Worm (Caenorhabditis elegans) whole organism, L4 larva: ENCODE data around the gene F26F4.9.

Experiments used
- D1046.2 ChIP-seq: fragments of 200-800 bp; sonication (Bioruptor generic); IDR thresholded peaks from 2 replicates; pipeline ENCODE4 v1.3.6; 2022; ENCODE audit warnings: missing genetic modification characterization, missing compliant biosample characterization
- F26F4.8 ChIP-seq: fragments of 200-800 bp; sonication (Bioruptor generic); conservative IDR thresholded peaks from 2 replicates; pipeline ENCODE4 v1.3.6; 2022; ENCODE audit warnings: missing genetic modification characterization, missing compliant biosample characterization
- F44E2.7 ChIP-seq: fragments of 200-800 bp; sonication (Bioruptor generic); IDR thresholded peaks from 2 replicates; pipeline ENCODE4 v2.1.2; 2022; ENCODE audit warnings: missing genetic modification characterization, missing compliant biosample characterization
- T20F7.1 ChIP-seq: fragments of 200-800 bp; sonication (Bioruptor generic); optimal IDR thresholded peaks from 2 replicates; lab custom pipeline; 2018; ENCODE audit warnings: mild to moderate bottlenecking, missing genetic modification characterization, missing compliant biosample characterization
- T26A8.4 ChIP-seq: fragments of 200-800 bp; sonication (Bioruptor generic); IDR thresholded peaks from 2 replicates; pipeline ENCODE4 v1.3.6; 2022; ENCODE audit warnings: missing genetic modification characterization, missing compliant biosample characterization
- Y105C5A.15 ChIP-seq: fragments of 200-800 bp; sonication (Bioruptor generic); IDR thresholded peaks from 2 replicates; pipeline ENCODE4 v1.3.6; 2022; ENCODE audit warnings: missing genetic modification characterization, missing compliant biosample characterization
- Y75B8A.6 ChIP-seq: fragments of 200-800 bp; sonication (Bioruptor generic); IDR thresholded peaks from 2 replicates; pipeline ENCODE4 v1.3.6; 2022; ENCODE audit warnings: missing genetic modification reagents, missing genetic modification characterization, missing compliant biosample characterization
- ZK546.5 ChIP-seq, 2 experiments: sonication (generic microtip); optimal IDR thresholded peaks; 2 replicates each; lab custom pipeline; 2017; ENCODE audit warnings: missing biosample characterization in 2 of 2, missing genetic modification characterization in 2 of 2
- aha-1 ChIP-seq: fragments of 150-350 bp; peaks from one replicate; lab custom pipeline; 2014; ENCODE audit warnings: missing biosample characterization, missing genetic modification characterization
- aly-2 ChIP-seq: sonication (generic microtip); optimal IDR thresholded peaks from 2 replicates; lab custom pipeline; 2018; ENCODE audit warnings: missing biosample characterization, missing genetic modification characterization
- ama-1 ChIP-seq: fragments of 150-350 bp; optimal IDR thresholded peaks from 2 replicates; lab custom pipeline; 2014; ENCODE audit warnings: inconsistent platforms, mixed read lengths
- arid-1 ChIP-seq: fragments of 200-800 bp; sonication (Bioruptor generic); conservative IDR thresholded peaks from 2 replicates; pipeline ENCODE4 v1.3.6; 2022; ENCODE audit warnings: missing genetic modification reagents, missing genetic modification characterization, missing compliant biosample characterization
- attf-4 ChIP-seq: sonication (generic microtip); optimal IDR thresholded peaks from 3 replicates; lab custom pipeline; 2017; ENCODE audit warnings: missing biosample characterization, missing genetic modification characterization
- ceh-20 ChIP-seq: fragments of 200-800 bp; sonication (Bioruptor generic); IDR thresholded peaks from 2 replicates; pipeline ENCODE4 v1.3.6; 2022; ENCODE audit warnings: missing genetic modification reagents, missing genetic modification characterization, missing compliant biosample characterization
- ceh-44 ChIP-seq: fragments of 200-800 bp; sonication (Bioruptor generic); IDR thresholded peaks from 2 replicates; pipeline ENCODE4 v1.3.6; 2022; ENCODE audit warnings: missing genetic modification reagents, missing genetic modification characterization, missing compliant biosample characterization
- ceh-62 ChIP-seq: sonication (generic microtip); optimal IDR thresholded peaks from 2 replicates; lab custom pipeline; 2017; ENCODE audit warnings: missing biosample characterization, missing genetic modification characterization
- ces-1 ChIP-seq: fragments of 150-350 bp; sonication (generic microtip); optimal IDR thresholded peaks from 4 replicates; lab custom pipeline; 2014; ENCODE audit warnings: missing biosample characterization, missing genetic modification reagents, missing genetic modification characterization
- cey-2 ChIP-seq: sonication (generic microtip); optimal IDR thresholded peaks from 3 replicates; lab custom pipeline; 2017; ENCODE audit warnings: missing genetic modification characterization, mild to moderate bottlenecking, missing compliant biosample characterization, antibody characterized with exemption, borderline replicate concordance; ENCODE audit not compliant: insufficient read depth
- ctbp-1 ChIP-seq: fragments of 200-800 bp; sonication (Bioruptor generic); IDR thresholded peaks from 2 replicates; pipeline ENCODE4 v1.3.6; 2022; ENCODE audit warnings: missing genetic modification reagents, missing genetic modification characterization, missing compliant biosample characterization
- daf-19 ChIP-seq: fragments of 200-800 bp; sonication (Bioruptor generic); conservative IDR thresholded peaks from 2 replicates; pipeline ENCODE4 v1.3.6; 2022; ENCODE audit warnings: missing genetic modification characterization, missing compliant biosample characterization
- daf-8 ChIP-seq: fragments of 200-800 bp; sonication (Bioruptor generic); IDR thresholded peaks from 2 replicates; pipeline ENCODE4 v1.3.6; 2022; ENCODE audit warnings: missing genetic modification characterization, missing compliant biosample characterization
- dmd-9 ChIP-seq: fragments of 200-800 bp; sonication (Bioruptor generic); IDR thresholded peaks from 2 replicates; pipeline ENCODE4 v1.3.6; 2022; ENCODE audit warnings: missing genetic modification reagents, missing genetic modification characterization, missing compliant biosample characterization
- dpl-1 ChIP-seq: fragments of 150-350 bp; optimal IDR thresholded peaks from 2 replicates; lab custom pipeline; 2014; ENCODE audit warnings: missing biosample characterization, missing genetic modification reagents, missing genetic modification characterization
- egl-27 ChIP-seq: sonication (generic microtip); optimal IDR thresholded peaks from 3 replicates; lab custom pipeline; 2017; ENCODE audit warnings: missing biosample characterization, missing genetic modification reagents, missing genetic modification characterization
- fkh-10 ChIP-seq: fragments of 150-350 bp; optimal IDR thresholded peaks from 2 replicates; lab custom pipeline; 2014; ENCODE audit warnings: missing biosample characterization, missing genetic modification reagents, missing genetic modification characterization
- hlh-30 ChIP-seq: sonication (generic microtip); optimal IDR thresholded peaks from 2 replicates; lab custom pipeline; 2017; ENCODE audit warnings: antibody characterized with exemption, mild to moderate bottlenecking, missing genetic modification characterization, missing compliant biosample characterization; ENCODE audit not compliant: insufficient read depth
- lim-7 ChIP-seq: fragments of 200-800 bp; sonication (Bioruptor generic); IDR thresholded peaks from 2 replicates; pipeline ENCODE4 v1.3.6; 2022; ENCODE audit warnings: missing genetic modification characterization, missing compliant biosample characterization
- lin-1 ChIP-seq: fragments of 200-800 bp; sonication (Bioruptor generic); IDR thresholded peaks from 2 replicates; pipeline ENCODE4 v1.3.6; 2022; ENCODE audit warnings: missing genetic modification reagents, missing genetic modification characterization, missing compliant biosample characterization
- lin-15B ChIP-seq: fragments of 150-350 bp; sonication (generic microtip); optimal IDR thresholded peaks from 3 replicates; lab custom pipeline; 2014; ENCODE audit warnings: missing biosample characterization, missing genetic modification characterization
- lin-38 ChIP-seq: fragments of 200-800 bp; sonication (Bioruptor generic); IDR thresholded peaks from 2 replicates; pipeline ENCODE4 v1.3.6; 2022; ENCODE audit warnings: missing genetic modification reagents, missing genetic modification characterization, missing compliant biosample characterization
- lin-39 ChIP-seq: fragments of 150-350 bp; optimal IDR thresholded peaks from 2 replicates; lab custom pipeline; 2014; ENCODE audit warnings: missing biosample characterization, missing genetic modification reagents, missing genetic modification characterization
- mep-1 ChIP-seq: fragments of 150-350 bp; sonication (generic microtip); optimal IDR thresholded peaks from 3 replicates; lab custom pipeline; 2014; ENCODE audit warnings: missing biosample characterization, missing genetic modification characterization
- nhr-10 ChIP-seq: fragments of 150-350 bp; optimal IDR thresholded peaks from 2 replicates; lab custom pipeline; 2014; ENCODE audit warnings: missing biosample characterization, missing genetic modification characterization
- nhr-237 ChIP-seq: sonication (generic microtip); optimal IDR thresholded peaks from 2 replicates; lab custom pipeline; 2017; ENCODE audit warnings: missing biosample characterization, missing genetic modification characterization
- nhr-25 ChIP-seq: sonication (generic microtip); optimal IDR thresholded peaks from 2 replicates; lab custom pipeline; 2017; ENCODE audit warnings: missing genetic modification characterization, mild to moderate bottlenecking, missing compliant biosample characterization, antibody characterized with exemption, moderate library complexity, borderline replicate concordance; ENCODE audit not compliant: insufficient read depth
- nhr-41 ChIP-seq: fragments of 200-800 bp; sonication (Bioruptor generic); IDR thresholded peaks from 2 replicates; pipeline ENCODE4 v1.3.6; 2022; ENCODE audit warnings: missing genetic modification reagents, missing genetic modification characterization, missing compliant biosample characterization
- nhr-42 ChIP-seq: fragments of 200-800 bp; sonication (Bioruptor generic); IDR thresholded peaks from 2 replicates; pipeline ENCODE4 v1.3.6; 2022; ENCODE audit warnings: missing genetic modification characterization, missing compliant biosample characterization
- pha-4 ChIP-seq, 2 experiments: fragments of 150-350 bp in 1 of 2; fragments of 200-800 bp in 1 of 2; sonication (Bioruptor generic) in 1 of 2; IDR thresholded peaks in 1 of 2; optimal IDR thresholded peaks in 1 of 2; 2 replicates each; pipeline versions ENCODE4 v1.3.6 to Lab custom; 2014 to 2022; ENCODE audit warnings: missing genetic modification characterization in 2 of 2, missing genetic modification reagents in 2 of 2, missing biosample characterization in 1 of 2, missing compliant biosample characterization in 1 of 2
- pqm-1 ChIP-seq: sonication (generic microtip); optimal IDR thresholded peaks from 2 replicates; lab custom pipeline; 2017; ENCODE audit warnings: missing biosample characterization, missing genetic modification characterization
- snpc-4 ChIP-seq: fragments of 150-350 bp; optimal IDR thresholded peaks from 2 replicates; lab custom pipeline; 2014; ENCODE audit warnings: missing biosample characterization, missing genetic modification characterization
- spr-3 ChIP-seq: fragments of 200-800 bp; sonication (Bioruptor generic); optimal IDR thresholded peaks from 2 replicates; lab custom pipeline; 2018; ENCODE audit warnings: mild to moderate bottlenecking, missing genetic modification characterization, missing compliant biosample characterization
- unc-62 ChIP-seq, 3 experiments: fragments of 150-350 bp in 1 of 3; sonication (generic microtip); optimal IDR thresholded peaks in 2 of 3; peaks in 1 of 3; 1 replicate in 1 of 3; 2 replicates in 2 of 3; lab custom pipeline; 2014 to 2017; ENCODE audit warnings: missing biosample characterization in 3 of 3, missing genetic modification characterization in 3 of 3, missing genetic modification reagents in 3 of 3, missing genotype in 1 of 3
- vab-7 ChIP-seq: fragments of 200-800 bp; sonication (Bioruptor generic); IDR thresholded peaks from 2 replicates; pipeline ENCODE4 v1.3.6; 2022; ENCODE audit warnings: missing genetic modification reagents, missing genetic modification characterization, missing compliant biosample characterization
- zag-1 ChIP-seq: fragments of 150-350 bp; optimal IDR thresholded peaks from 2 replicates; lab custom pipeline; 2014; ENCODE audit warnings: missing biosample characterization, missing genetic modification characterization
- zip-11 ChIP-seq: fragments of 200-800 bp; sonication (Bioruptor generic); IDR thresholded peaks from 2 replicates; pipeline ENCODE4 v1.3.6; 2022; ENCODE audit warnings: missing genetic modification characterization, missing compliant biosample characterization
- ztf-7 ChIP-seq: fragments of 150-350 bp; optimal IDR thresholded peaks from 2 replicates; lab custom pipeline; 2014; ENCODE audit warnings: missing biosample characterization, missing genetic modification characterization

Gene F26F4.9

DNA sequence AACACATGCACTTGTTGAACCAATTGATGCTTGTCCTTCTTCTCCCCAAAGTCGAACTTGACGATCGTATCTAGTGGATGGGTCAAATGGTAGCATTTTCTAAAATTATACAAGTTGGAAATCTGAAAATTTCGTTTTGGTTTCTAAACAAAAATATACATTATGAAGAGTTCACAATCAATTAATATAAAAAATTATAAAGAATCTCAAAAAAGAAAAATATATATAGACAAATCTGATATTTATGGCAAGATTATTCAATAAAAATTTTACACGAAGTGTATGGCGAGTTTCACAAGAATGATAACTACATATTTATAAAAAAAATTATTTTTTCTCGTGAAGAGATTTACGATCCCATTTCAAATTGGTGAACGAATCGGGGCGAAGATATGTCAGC is 7.9 kb upstream of the F26F4.9 start, which contains the start of gene ula-1:
Gene ula-1 (minus strand): TSS at position 101 of the 400 bp plus-strand sequence.
- TF ChIP-seq lin-39 (tag; lab: Kevin White, UChicago) (no peak), ceh-62 (tag; lab: Kevin White, UChicago) (no peak), T26A8.4 (no peak), aha-1 (tag; lab: Kevin White, UChicago) (no peak), ctbp-1 (GFP tag; lab: Robert Waterston, UW) (no peak), ZK546.5 (tag; optimal IDR thresholded peaks at IDR 0.05; lab: Kevin White, UChicago) (no peak)

DNA sequence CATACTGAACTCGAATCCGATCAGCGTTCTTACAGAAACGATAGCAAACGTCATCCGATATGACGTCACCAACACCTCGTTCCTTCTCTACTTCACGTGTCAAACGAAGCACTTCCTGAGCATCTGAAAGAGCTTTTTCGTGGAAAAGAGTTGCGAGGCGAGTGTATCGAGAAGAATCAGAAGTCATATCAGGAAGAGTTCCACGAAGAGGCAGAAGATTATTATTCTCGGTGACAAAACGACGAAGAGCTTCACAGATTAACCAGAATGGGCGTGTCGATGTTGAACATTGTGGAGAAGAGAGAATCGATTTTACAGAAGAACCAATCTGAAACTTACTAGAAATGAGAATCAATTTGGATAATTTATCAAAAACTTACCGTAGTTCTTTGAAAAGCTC is 6.6 kb upstream of the F26F4.9 start:
- TF ChIP-seq ceh-20 (no peak), unc-62 (GFP tag; optimal IDR thresholded peaks at IDR 0.05 in 1 of 2; lab: Kevin White, UChicago) (peak in 1 of 2 experiments; percentile 95), unc-62 (tag; optimal IDR thresholded peaks at IDR 0.05; lab: Kevin White, UChicago) (no peak)

DNA sequence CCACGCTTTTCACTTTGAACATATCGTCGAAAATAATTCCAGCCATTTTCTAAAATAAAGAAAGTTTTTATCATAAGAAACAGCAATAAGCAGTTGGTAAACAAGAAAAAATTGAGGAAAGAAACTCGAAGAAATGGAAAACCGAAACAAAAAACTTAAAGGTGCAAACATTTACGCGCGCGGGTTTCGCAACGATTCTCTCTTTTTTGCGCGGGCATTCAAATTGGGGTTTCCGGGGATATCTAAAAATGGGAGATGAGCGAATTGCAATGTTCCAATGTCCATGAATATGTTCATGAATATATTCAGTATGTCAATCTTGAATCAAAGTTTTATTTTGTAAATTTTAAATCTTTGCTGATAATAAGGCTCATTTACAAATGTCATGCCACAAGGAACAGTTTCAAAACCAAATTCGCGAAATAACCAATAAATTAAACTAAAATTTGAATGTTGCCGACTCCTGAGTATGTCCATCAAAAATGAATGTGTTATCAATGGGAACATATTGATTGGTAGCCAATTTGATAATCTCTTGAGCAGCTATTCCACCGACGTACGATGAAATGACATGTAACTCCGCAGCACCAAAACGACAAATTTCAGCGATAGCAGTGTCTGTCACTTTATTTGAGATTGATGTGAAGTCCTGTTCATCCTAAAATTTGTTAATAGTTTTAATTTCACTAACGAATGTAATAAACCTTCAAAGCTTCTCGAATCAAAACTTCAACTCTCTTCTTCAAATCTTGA is 5.8 kb upstream of the F26F4.9 start, which contains the start of gene rpb-8:
Gene rpb-8 (minus strand): TSS at position 49 of the 753 bp plus-strand sequence.
- TF ChIP-seq egl-27 (tag; lab: Kevin White, UChicago) (no peak), D1046.2 (GFP tag; lab: Robert Waterston, UW) (no peak), ZK546.5 (tag; optimal IDR thresholded peaks at IDR 0.05; lab: Kevin White, UChicago) (no peak), nhr-42 (no peak), nhr-25 (no peak), nhr-41 (no peak), Y75B8A.6 (no peak), daf-8 (GFP tag; lab: Robert Waterston, UW) (no peak), fkh-10 (GFP tag; lab: Kevin White, UChicago) (no peak), dpl-1 (GFP tag; lab: Kevin White, UChicago) (peak; percentile 90), T20F7.1 (GFP tag; lab: Kevin White, UChicago) (no peak), zip-11 (GFP tag; lab: Robert Waterston, UW) (no peak), aha-1 (tag; lab: Kevin White, UChicago) (no peak), ceh-20 (no peak), ces-1 (no peak), pha-4 (GFP tag; IDR thresholded peaks at IDR 0.05; lab: Robert Waterston, UW) (no peak), pha-4 (tag; optimal IDR thresholded peaks at IDR 0.05; lab: Kevin White, UChicago) (no peak), aly-2 (no peak), lin-1 (GFP tag; lab: Robert Waterston, UW) (no peak), dmd-9 (GFP tag; lab: Robert Waterston, UW) (no peak), ceh-44 (GFP tag; lab: Robert Waterston, UW) (no peak), F26F4.8 (GFP tag; lab: Robert Waterston, UW) (no peak), vab-7 (GFP tag; lab: Robert Waterston, UW) (no peak), attf-4 (tag; lab: Kevin White, UChicago) (no peak), ama-1 (lab: Kevin White, UChicago) (no peak), F44E2.7 (GFP tag; lab: Robert Waterston, UW) (no peak), lin-38 (GFP tag; lab: Robert Waterston, UW) (0 out of 2 replicates have a peak, but pooled peaks have one; percentile 22), daf-19 (GFP tag; lab: Robert Waterston, UW) (no peak), spr-3 (GFP tag; lab: Kevin White, UChicago) (no peak), arid-1 (GFP tag; lab: Robert Waterston, UW) (no peak), pqm-1 (tag; lab: Kevin White, UChicago) (no peak), cey-2 (tag; lab: Kevin White, UChicago) (no peak), ctbp-1 (GFP tag; lab: Robert Waterston, UW) (no peak), nhr-10 (tag; lab: Kevin White, UChicago) (no peak), lin-15B (no peak), mep-1 (tag; lab: Kevin White, UChicago) (peak; percentile 34), nhr-237 (tag; lab: Kevin White, UChicago) (no peak), lim-7 (no peak), snpc-4 (tag; lab: Kevin White, UChicago) (no peak), ztf-7 (tag; lab: Kevin White, UChicago) (no peak), hlh-30 (peak; percentile 23), zag-1 (tag; lab: Kevin White, UChicago) (no peak), Y105C5A.15 (GFP tag; lab: Robert Waterston, UW) (no peak)
